Fruit fly (Drosophila melanogaster) whole organism, embryonic: Measurements from ENCODE around the gene Pits.

Experiments used
- CG18011 ChIP-seq: fragments of 200-800 bp; sonication (Bioruptor generic); optimal IDR thresholded peaks from 2 replicates; lab custom pipeline; 2017; ENCODE audit warnings: missing biosample characterization, missing genetic modification characterization, mild to moderate bottlenecking, moderate library complexity, missing genotype
- Dfd ChIP-seq, 2 experiments: fragments of >200 bp; optimal IDR thresholded peaks; 2 replicates each; lab custom pipeline; 2017; ENCODE audit warnings: missing biosample characterization in 2 of 2, missing genetic modification characterization in 2 of 2
- HmgZ ChIP-seq: fragments of 200-800 bp; sonication (Bioruptor generic); optimal IDR thresholded peaks from 2 replicates; lab custom pipeline; 2018; ENCODE audit warnings: missing biosample characterization, mild to moderate bottlenecking, missing genetic modification characterization
- Hr39 ChIP-seq: fragments of >200 bp; optimal IDR thresholded peaks from 2 replicates; lab custom pipeline; 2017
- Myb ChIP-seq: fragments of 200-800 bp; sonication (Bioruptor generic); optimal IDR thresholded peaks from 2 replicates; lab custom pipeline; 2016; ENCODE audit warnings: missing biosample characterization, missing genetic modification characterization
- fd102C ChIP-seq: fragments of 200-800 bp; sonication (Bioruptor generic); optimal IDR thresholded peaks from 2 replicates; lab custom pipeline; 2018; ENCODE audit warnings: missing biosample characterization, mild to moderate bottlenecking, missing genetic modification characterization, moderate library complexity

- TF ChIP-seq HmgZ (tag; lab: Kevin White, UChicago), result no peak
- no peak for TF ChIP-seq Dfd (GFP tag; optimal IDR thresholded peaks at IDR 0.05; lab: Kevin White, UChicago)
- no peak for TF ChIP-seq Myb (GFP tag; lab: Kevin White, UChicago)
- no peak for TF ChIP-seq CG18011 (GFP tag; lab: Kevin White, UChicago)
- TF ChIP-seq fd102C (GFP tag; lab: Kevin White, UChicago), result no peak
- TF ChIP-seq Hr39 (lab: Kevin White, UChicago), result no peak
Observed at dm6 chrX:12621640-12622039, 38.6 kb upstream of the Pits start.
